Worm (Caenorhabditis elegans) whole organism, L3 larva: ENCODE results near the gene Y17G7B.8.

Source experiments
- ZK546.5 ChIP-seq: sonication (generic microtip); optimal IDR thresholded peaks from 2 replicates; lab custom pipeline; 2017; ENCODE audit warnings: missing biosample characterization, missing genetic modification characterization
- lin-39 ChIP-seq: fragments of 150-350 bp; optimal IDR thresholded peaks from 2 replicates; lab custom pipeline; 2018; ENCODE audit warnings: missing biosample characterization, missing genetic modification reagents, missing genetic modification characterization
- nhr-11 ChIP-seq: fragments of 150-350 bp; optimal IDR thresholded peaks from 2 replicates; lab custom pipeline; 2014; ENCODE audit warnings: missing biosample characterization, missing genetic modification characterization
- pha-4 ChIP-seq: fragments of 150-350 bp; optimal IDR thresholded peaks from 2 replicates; lab custom pipeline; 2014; ENCODE audit warnings: missing biosample characterization, missing genetic modification reagents, missing genetic modification characterization
- snpc-4 ChIP-seq: fragments of 150-350 bp; optimal IDR thresholded peaks from 2 replicates; lab custom pipeline; 2014; ENCODE audit warnings: missing biosample characterization, missing genetic modification characterization
- unc-62 ChIP-seq: fragments of 150-350 bp; sonication (generic microtip); optimal IDR thresholded peaks from 4 replicates; lab custom pipeline; 2014; ENCODE audit warnings: missing biosample characterization, missing genetic modification reagents, missing genetic modification characterization

DNA sequence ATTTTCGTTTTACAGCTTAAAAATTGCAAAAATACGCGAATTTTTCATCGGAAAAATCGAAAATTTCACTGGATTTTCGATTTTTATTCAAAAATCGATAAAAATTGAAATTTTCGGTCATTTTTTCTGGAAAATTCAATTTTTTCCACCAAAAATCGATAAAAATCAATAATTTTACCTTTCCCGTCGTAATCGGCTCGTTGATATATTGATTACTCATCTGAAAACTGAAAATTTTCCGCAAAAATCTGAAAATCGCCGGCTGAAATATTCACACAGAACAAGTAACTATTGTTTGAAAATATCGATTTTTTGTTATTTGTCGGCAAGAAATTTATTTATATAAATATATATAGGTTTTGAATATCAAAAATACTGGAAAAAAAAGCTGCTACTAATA is 9.0 kb upstream of the Y17G7B.8 start, which contains the start of gene cyn-16:
- TF ChIP-seq pha-4 (no peak), snpc-4 (tag; lab: Kevin White, UChicago) (no peak), unc-62 (no peak), lin-39 (tag; lab: Kevin White, UChicago) (no peak), nhr-11 (tag; lab: Kevin White, UChicago) (no peak), ZK546.5 (tag; lab: Kevin White, UChicago) (no peak)
